Worm (Caenorhabditis elegans): Measurements from ENCODE around the gene T10C6.6.
A peak's percentile ranks its signal among the peaks of the same experiment; 100 is the strongest.

T10C6.6 gene

ce11 chrV:16023051-16023450 lies 1.1 kb upstream of the T10C6.6 start, which contains the start of gene cwc-15:
Gene cwc-15, plus strand, starts transcription at chrV:16023351.
- no peak for TF ChIP-seq jun-1 (tag; optimal IDR thresholded peaks at IDR 0.05)
- TF ChIP-seq daf-16 (GFP tag; optimal IDR thresholded peaks at IDR 0.05), result no peak
- TF ChIP-seq daf-16 (tag; optimal IDR thresholded peaks at IDR 0.05), result no peak
- TF ChIP-seq D1046.2 (GFP tag; IDR thresholded peaks at IDR 0.05), result no peak
- no peak for TF ChIP-seq mep-1 (tag; optimal IDR thresholded peaks at IDR 0.05)
- TF ChIP-seq snpc-1.2 (GFP tag; IDR thresholded peaks at IDR 0.05), result no peak
- no peak for TF ChIP-seq ceh-44 (GFP tag; IDR thresholded peaks at IDR 0.05)
- TF ChIP-seq lin-39 (tag; optimal IDR thresholded peaks at IDR 0.05), result no peak
- no peak for TF ChIP-seq lin-13 (GFP tag; optimal IDR thresholded peaks at IDR 0.05)
- TF ChIP-seq nhr-10 (tag; optimal IDR thresholded peaks at IDR 0.05), result no peak
- no peak for TF ChIP-seq mdl-1 (tag; optimal IDR thresholded peaks at IDR 0.05)
- TF ChIP-seq ctbp-1 (GFP tag; IDR thresholded peaks at IDR 0.05), result no peak
- TF ChIP-seq mdt-29 (GFP tag; IDR thresholded peaks at IDR 0.05), result no peak
- TF ChIP-seq hlh-30 (tag; optimal IDR thresholded peaks at IDR 0.05; ENCODE audit: insufficient read depth), result no peak
- TF ChIP-seq ceh-32 (tag; optimal IDR thresholded peaks at IDR 0.05; ENCODE audit: poor library complexity), result no peak
- TF ChIP-seq ceh-28 (tag; optimal IDR thresholded peaks at IDR 0.05), result no peak
- TF ChIP-seq set-16 (GFP tag; IDR thresholded peaks at IDR 0.05), result no peak

ce11 chrV:16023559-16023958 lies 567 bp upstream of the T10C6.6 start:
- no peak for TF ChIP-seq ceh-44 (GFP tag; IDR thresholded peaks at IDR 0.05)
- TF ChIP-seq set-16 (GFP tag; IDR thresholded peaks at IDR 0.05), result peak; percentile 51

ce11 chrV:16024917-16025316 lies 791 bp downstream of the T10C6.6 start:
- TF ChIP-seq cey-2 (tag; optimal IDR thresholded peaks at IDR 0.05; ENCODE audit: borderline replicate concordance, insufficient read depth) (no peak), nhr-6 (tag; optimal IDR thresholded peaks at IDR 0.05) (no peak), set-16 (GFP tag; IDR thresholded peaks at IDR 0.05) (peak; percentile 67)

ce11 chrV:16029237-16029636 lies 5.1 kb downstream of the T10C6.6 start:
- TF ChIP-seq ama-1 (optimal IDR thresholded peaks at IDR 0.05), result no peak
- TF ChIP-seq ztf-7 (tag; optimal IDR thresholded peaks at IDR 0.05), result no peak
- TF ChIP-seq T20F7.1 (GFP tag; optimal IDR thresholded peaks at IDR 0.05), result no peak
- no peak for TF ChIP-seq ceh-62 (tag; optimal IDR thresholded peaks at IDR 0.05)

ce11 chrV:16031571-16031970 lies 7.4 kb downstream of the T10C6.6 start, which contains the start of gene T10C6.7:
Gene T10C6.7, minus strand, starts transcription at chrV:16031713.
- TF ChIP-seq egl-27 (tag; optimal IDR thresholded peaks at IDR 0.05), result no peak
- no peak for TF ChIP-seq zfp-3 (GFP tag; conservative IDR thresholded peaks at IDR 0.05)
- TF ChIP-seq ctbp-1 (GFP tag; IDR thresholded peaks at IDR 0.05), result no peak
- no peak for TF ChIP-seq F10B5.3 (tag; optimal IDR thresholded peaks at IDR 0.05)
- TF ChIP-seq spr-3 (GFP tag; optimal IDR thresholded peaks at IDR 0.05), result no peak
- no peak for TF ChIP-seq Y5F2A.4 (GFP tag; optimal IDR thresholded peaks at IDR 0.05)
- TF ChIP-seq zip-11 (GFP tag; IDR thresholded peaks at IDR 0.05), result no peak
- TF ChIP-seq fkh-10 (GFP tag; optimal IDR thresholded peaks at IDR 0.05), result no peak
- no peak for TF ChIP-seq hif-1 (tag; optimal IDR thresholded peaks at IDR 0.05)
- TF ChIP-seq zip-2 (tag; optimal IDR thresholded peaks at IDR 0.05), result no peak
- no peak for TF ChIP-seq cey-2 (tag; optimal IDR thresholded peaks at IDR 0.05; ENCODE audit: borderline replicate concordance, insufficient read depth)
- no peak for TF ChIP-seq nhr-111 (GFP tag; optimal IDR thresholded peaks at IDR 0.05)
- TF ChIP-seq ama-1 (optimal IDR thresholded peaks at IDR 0.05), result no peak
- no peak for TF ChIP-seq tra-1 (GFP tag; IDR thresholded peaks at IDR 0.05)
- no peak for TF ChIP-seq egl-43 (GFP tag; IDR thresholded peaks at IDR 0.05)
- TF ChIP-seq daf-8 (GFP tag; IDR thresholded peaks at IDR 0.05), result no peak
- no peak for TF ChIP-seq vab-7 (GFP tag; IDR thresholded peaks at IDR 0.05)
- TF ChIP-seq attf-4 (tag; optimal IDR thresholded peaks at IDR 0.05), result no peak

Data from whole organism, L4 larva.